Worm (Caenorhabditis elegans): ENCODE measurements around the gene B0457.6.

Gene B0457.6

ce11 chrII:8927253-8927791 lies 5.1 kb downstream of the B0457.6 start, which contains the start of gene cct-2 (continued):
- TF ChIP-seq ceh-20 (GFP tag; IDR thresholded peaks at IDR 0.05) (no peak), ZK337.2 (GFP tag; IDR thresholded peaks at IDR 0.05) (no peak), nhr-77 (tag; optimal IDR thresholded peaks at IDR 0.05) (no peak), T20F7.1 (GFP tag; optimal IDR thresholded peaks at IDR 0.05) (no peak), nhr-111 (GFP tag; optimal IDR thresholded peaks at IDR 0.05) (no peak), lir-3 (tag; optimal IDR thresholded peaks at IDR 0.05) (no peak), tag-97 (GFP tag; IDR thresholded peaks at IDR 0.05) (no peak), vab-7 (GFP tag; IDR thresholded peaks at IDR 0.05) (no peak), lin-15B (tag; optimal IDR thresholded peaks at IDR 0.05) (no peak), unc-130 (GFP tag; optimal IDR thresholded peaks at IDR 0.05) (no peak), ceh-44 (GFP tag; IDR thresholded peaks at IDR 0.05) (0 out of 2 replicates have a peak, but pooled peaks have one; percentile 9), lin-38 (GFP tag; IDR thresholded peaks at IDR 0.05) (peak; percentile 89), gei-8 (GFP tag; optimal IDR thresholded peaks at IDR 0.05) (no peak), hlh-11 (tag; optimal IDR thresholded peaks at IDR 0.05) (no peak), nhr-28 (tag; optimal IDR thresholded peaks at IDR 0.05) (no peak), nhr-11 (tag; optimal IDR thresholded peaks at IDR 0.05) (no peak), ztf-7 (tag; optimal IDR thresholded peaks at IDR 0.05) (no peak), lsy-2 (tag; optimal IDR thresholded peaks at IDR 0.05) (peak in 1 of 2 experiments; percentile 66), spr-1 (tag; optimal IDR thresholded peaks at IDR 0.05) (no peak), mdl-1 (tag; optimal IDR thresholded peaks at IDR 0.05) (no peak), duxl-1 (tag; optimal IDR thresholded peaks at IDR 0.05; ENCODE audit: poor library complexity) (no peak), F44E2.7 (GFP tag; IDR thresholded peaks at IDR 0.05) (no peak), mep-1 (tag; optimal IDR thresholded peaks at IDR 0.05) (peak; percentile 54), ama-1 (optimal IDR thresholded peaks at IDR 0.05) (peak; percentile 10), cey-2 (tag; optimal IDR thresholded peaks at IDR 0.05; ENCODE audit: borderline replicate concordance, insufficient read depth) (no peak), rbr-2 (tag; optimal IDR thresholded peaks at IDR 0.05) (no peak), dve-1 (tag; optimal IDR thresholded peaks at IDR 0.05; ENCODE audit: insufficient read depth) (peak; percentile 9), zfp-2 (tag; optimal IDR thresholded peaks at IDR 0.05) (no peak), Y48G9A.11 (GFP tag; IDR thresholded peaks at IDR 0.05) (no peak), dmd-6 (GFP tag; IDR thresholded peaks at IDR 0.05) (no peak), set-16 (GFP tag; IDR thresholded peaks at IDR 0.05) (no peak), daf-19 (GFP tag; conservative IDR thresholded peaks at IDR 0.05) (no peak), lim-7 (GFP tag; IDR thresholded peaks at IDR 0.05) (no peak), php-3 (GFP tag; IDR thresholded peaks at IDR 0.05) (no peak), zfp-3 (GFP tag; conservative IDR thresholded peaks at IDR 0.05) (no peak), ceh-82 (tag; optimal IDR thresholded peaks at IDR 0.05) (no peak), snpc-4 (tag; optimal IDR thresholded peaks at IDR 0.05) (no peak), nhr-6 (tag; optimal IDR thresholded peaks at IDR 0.05) (no peak), fkh-10 (GFP tag; optimal IDR thresholded peaks at IDR 0.05) (no peak), pha-4 (GFP tag; IDR thresholded peaks at IDR 0.05) (no peak), pha-4 (tag; optimal IDR thresholded peaks at IDR 0.05) (no peak)

ce11 chrII:8929771-8930170 lies 7.5 kb downstream of the B0457.6 start, which contains the start of gene mrpl-50:
mrpl-50 (plus strand) TSS chrII:8929841.
- TF ChIP-seq dmd-8 (GFP tag; IDR thresholded peaks at IDR 0.05) (no peak), nhr-102 (tag; optimal IDR thresholded peaks at IDR 0.05) (no peak), ZK337.2 (GFP tag; IDR thresholded peaks at IDR 0.05) (no peak), unc-130 (GFP tag; optimal IDR thresholded peaks at IDR 0.05) (no peak), fos-1 (tag; optimal IDR thresholded peaks at IDR 0.05) (no peak), spr-3 (GFP tag; optimal IDR thresholded peaks at IDR 0.05) (no peak), Y105C5A.15 (GFP tag; IDR thresholded peaks at IDR 0.05) (no peak), Y48G9A.11 (GFP tag; IDR thresholded peaks at IDR 0.05) (peak; percentile 26; the same call in 1 of the 2 replicates), lin-13 (GFP tag; optimal IDR thresholded peaks at IDR 0.05) (no peak), nhr-25 (tag; optimal IDR thresholded peaks at IDR 0.05; ENCODE audit: borderline replicate concordance, insufficient read depth) (no peak), fkh-10 (GFP tag; optimal IDR thresholded peaks at IDR 0.05) (no peak), ztf-11 (tag; optimal IDR thresholded peaks at IDR 0.05) (no peak), lir-3 (tag; optimal IDR thresholded peaks at IDR 0.05) (no peak), nhr-42 (GFP tag; IDR thresholded peaks at IDR 0.05) (no peak), attf-4 (tag; optimal IDR thresholded peaks at IDR 0.05) (no peak), nhr-28 (tag; optimal IDR thresholded peaks at IDR 0.05) (no peak), tra-1 (GFP tag; IDR thresholded peaks at IDR 0.05) (no peak), rbr-2 (tag; optimal IDR thresholded peaks at IDR 0.05) (no peak), daf-12 (tag; optimal IDR thresholded peaks at IDR 0.05) (no peak)

Measured in whole organism, L4 larva.